Worm (Caenorhabditis elegans) whole organism, L2 larva: Measurements from ENCODE around the gene ceh-23.

Source experiments
- C34F6.9 ChIP-seq: fragments of 150-350 bp; optimal IDR thresholded peaks from 2 replicates; lab custom pipeline; 2014; ENCODE audit warnings: missing biosample characterization, missing genetic modification characterization
- F13H6.1 ChIP-seq: sonication (generic microtip); optimal IDR thresholded peaks from 2 replicates; lab custom pipeline; 2016; ENCODE audit warnings: missing genetic modification characterization, missing compliant biosample characterization
- R02D3.7 ChIP-seq: fragments of 150-350 bp; optimal IDR thresholded peaks from 2 replicates; lab custom pipeline; 2014; ENCODE audit warnings: missing biosample characterization, missing genetic modification characterization
- alr-1 ChIP-seq: fragments of 150-350 bp; optimal IDR thresholded peaks from 2 replicates; lab custom pipeline; 2014; ENCODE audit warnings: missing biosample characterization, missing genetic modification characterization
- aly-2 ChIP-seq: fragments of 150-350 bp; optimal IDR thresholded peaks from 2 replicates; lab custom pipeline; 2014; ENCODE audit warnings: missing biosample characterization, missing genetic modification characterization
- ama-1 ChIP-seq: fragments of 150-350 bp; optimal IDR thresholded peaks from 2 replicates; lab custom pipeline; 2018; ENCODE audit warnings: inconsistent platforms
- ceh-16 ChIP-seq: fragments of 150-350 bp; optimal IDR thresholded peaks from 2 replicates; lab custom pipeline; 2014; ENCODE audit warnings: missing biosample characterization, missing genetic modification characterization
- ceh-82 ChIP-seq: fragments of 150-350 bp; optimal IDR thresholded peaks from 2 replicates; lab custom pipeline; 2014; ENCODE audit warnings: missing biosample characterization, missing genetic modification characterization
- crh-2 ChIP-seq: sonication (generic microtip); optimal IDR thresholded peaks from 2 replicates; lab custom pipeline; 2017; ENCODE audit warnings: missing biosample characterization, missing genetic modification characterization
- dmd-4 ChIP-seq: sonication (generic microtip); optimal IDR thresholded peaks from 2 replicates; lab custom pipeline; 2017; ENCODE audit warnings: missing biosample characterization, missing genetic modification characterization
- elt-1 ChIP-seq: fragments of 150-350 bp; optimal IDR thresholded peaks from 2 replicates; lab custom pipeline; 2014; ENCODE audit warnings: missing biosample characterization, missing genetic modification characterization
- elt-3 ChIP-seq: sonication (generic microtip); optimal IDR thresholded peaks from 2 replicates; lab custom pipeline; 2017; ENCODE audit warnings: missing biosample characterization, missing genetic modification characterization
- gmeb-1 ChIP-seq: fragments of 150-350 bp; optimal IDR thresholded peaks from 2 replicates; lab custom pipeline; 2014; ENCODE audit warnings: missing biosample characterization, missing genetic modification characterization
- lin-13 ChIP-seq: fragments of 150-350 bp; optimal IDR thresholded peaks from 2 replicates; lab custom pipeline; 2014; ENCODE audit warnings: missing biosample characterization, missing genetic modification reagents, missing genetic modification characterization
- lin-39 ChIP-seq: fragments of 150-350 bp; optimal IDR thresholded peaks from 2 replicates; lab custom pipeline; 2014; ENCODE audit warnings: missing biosample characterization, missing genetic modification reagents, missing genetic modification characterization
- lsy-2 ChIP-seq, 2 experiments: fragments of 150-350 bp in 1 of 2; sonication (generic microtip) in 1 of 2; optimal IDR thresholded peaks; 2 replicates each; lab custom pipeline; 2014 to 2017; ENCODE audit warnings: missing biosample characterization in 2 of 2, missing genetic modification characterization in 2 of 2
- mab-5 ChIP-seq: fragments of 150-350 bp; optimal IDR thresholded peaks from 2 replicates; lab custom pipeline; 2014; ENCODE audit warnings: missing biosample characterization, missing genetic modification characterization
- nhr-11 ChIP-seq: fragments of 150-350 bp; optimal IDR thresholded peaks from 2 replicates; lab custom pipeline; 2014; ENCODE audit warnings: missing biosample characterization, missing genetic modification characterization
- nhr-129 ChIP-seq: fragments of 150-350 bp; optimal IDR thresholded peaks from 2 replicates; lab custom pipeline; 2014; ENCODE audit warnings: missing biosample characterization, missing genetic modification characterization
- nhr-21 ChIP-seq: fragments of 150-350 bp; optimal IDR thresholded peaks from 2 replicates; lab custom pipeline; 2014; ENCODE audit warnings: missing biosample characterization, missing genetic modification characterization
- nhr-23 ChIP-seq: fragments of 150-350 bp; optimal IDR thresholded peaks from 2 replicates; lab custom pipeline; 2014; ENCODE audit warnings: missing biosample characterization, missing genetic modification reagents, missing genetic modification characterization
- nhr-25 ChIP-seq: fragments of 150-350 bp; sonication (generic microtip); optimal IDR thresholded peaks from 3 replicates; lab custom pipeline; 2014; ENCODE audit warnings: missing biosample characterization, missing genetic modification characterization
- nhr-6 ChIP-seq: fragments of 150-350 bp; optimal IDR thresholded peaks from 2 replicates; lab custom pipeline; 2014; ENCODE audit warnings: missing biosample characterization, missing genetic modification characterization
- nhr-77 ChIP-seq: fragments of 150-350 bp; optimal IDR thresholded peaks from 2 replicates; lab custom pipeline; 2014; ENCODE audit warnings: missing biosample characterization, missing genetic modification characterization
- peb-1 ChIP-seq: fragments of 150-350 bp; optimal IDR thresholded peaks from 2 replicates; lab custom pipeline; 2014; ENCODE audit warnings: missing biosample characterization, missing genetic modification characterization
- sem-4 ChIP-seq: fragments of 150-350 bp; optimal IDR thresholded peaks from 2 replicates; lab custom pipeline; 2014; ENCODE audit warnings: missing biosample characterization, missing genetic modification reagents, missing genetic modification characterization
- sma-3 ChIP-seq: sonication (generic microtip); optimal IDR thresholded peaks from 2 replicates; lab custom pipeline; 2016; ENCODE audit warnings: missing genetic modification reagents, missing genetic modification characterization, missing compliant biosample characterization
- sma-9 ChIP-seq, 2 experiments: fragments of 150-350 bp in 1 of 2; sonication (generic microtip) in 1 of 2; optimal IDR thresholded peaks; 2 replicates each; lab custom pipeline; 2014 to 2016; ENCODE audit warnings: missing genetic modification characterization in 2 of 2, mild to moderate bottlenecking in 1 of 2, missing biosample characterization in 1 of 2, missing compliant biosample characterization in 1 of 2, missing genetic modification reagents in 1 of 2, moderate library complexity in 1 of 2
- unc-55 ChIP-seq: fragments of 150-350 bp; sonication (generic microtip); optimal IDR thresholded peaks from 3 replicates; lab custom pipeline; 2014; ENCODE audit warnings: missing biosample characterization, missing genetic modification reagents, missing genetic modification characterization
- unc-62 ChIP-seq: fragments of 150-350 bp; optimal IDR thresholded peaks from 2 replicates; lab custom pipeline; 2014; ENCODE audit warnings: missing biosample characterization, missing genetic modification reagents, missing genetic modification characterization
- zag-1 ChIP-seq: fragments of 150-350 bp; optimal IDR thresholded peaks from 2 replicates; lab custom pipeline; 2014; ENCODE audit warnings: missing biosample characterization, missing genetic modification characterization
- ztf-1 ChIP-seq: fragments of 200-800 bp; sonication (Bioruptor generic); conservative IDR thresholded peaks from 2 replicates; pipeline ENCODE4 v1.3.6; 2022; ENCODE audit warnings: missing genetic modification characterization, missing compliant biosample characterization
- ztf-11 ChIP-seq: sonication (generic microtip); optimal IDR thresholded peaks from 2 replicates; lab custom pipeline; 2017; ENCODE audit warnings: missing biosample characterization, missing genetic modification characterization
- ztf-4 ChIP-seq: fragments of 150-350 bp; optimal IDR thresholded peaks from 2 replicates; lab custom pipeline; 2014; ENCODE audit warnings: missing biosample characterization, missing genetic modification characterization

Gene ceh-23

ce11 chrIII:7877090-7877489 lies 37.7 kb downstream of the ceh-23 start:
- TF ChIP-seq nhr-77 (no peak), nhr-25 (tag; lab: Kevin White, UChicago) (peak; percentile 24)

- TF ChIP-seq elt-1 (tag; lab: Kevin White, UChicago): no peak
- no peak for TF ChIP-seq F13H6.1
- no peak for TF ChIP-seq nhr-23 (tag; lab: Kevin White, UChicago)
- TF ChIP-seq gmeb-1 (tag; lab: Kevin White, UChicago): no peak
- TF ChIP-seq unc-62 (GFP tag; lab: Kevin White, UChicago): no peak
- no peak for TF ChIP-seq mab-5 (tag; lab: Kevin White, UChicago)
- no peak for TF ChIP-seq nhr-11 (tag; lab: Kevin White, UChicago)
- no peak for TF ChIP-seq unc-55 (GFP tag; lab: Kevin White, UChicago)
- no peak for TF ChIP-seq elt-3
- TF ChIP-seq aly-2: no peak
- no peak for TF ChIP-seq C34F6.9 (tag; lab: Kevin White, UChicago)
- TF ChIP-seq sem-4 (tag; lab: Kevin White, UChicago): no peak
- no peak for TF ChIP-seq ceh-82 (tag; lab: Kevin White, UChicago)
Measured at ce11 chrIII:7878852-7879329, 39.5 kb downstream of the ceh-23 start, which contains the start of gene sup-18. Gene sup-18, minus strand, starts transcription at chrIII:7878902.

- TF ChIP-seq F13H6.1 (peak; percentile 46), ztf-11 (tag; lab: Kevin White, UChicago) (no peak), nhr-21 (tag; lab: Kevin White, UChicago) (no peak), sma-9 (GFP tag; optimal IDR thresholded peaks at IDR 0.05; lab: Kevin White, UChicago) (peak; percentile 22), sma-9 (tag; optimal IDR thresholded peaks at IDR 0.05; lab: Kevin White, UChicago) (no peak), nhr-25 (tag; lab: Kevin White, UChicago) (no peak), gmeb-1 (tag; lab: Kevin White, UChicago) (no peak), zag-1 (tag; lab: Kevin White, UChicago) (no peak), C34F6.9 (tag; lab: Kevin White, UChicago) (peak; percentile 49), lin-39 (tag; lab: Kevin White, UChicago) (no peak), nhr-129 (tag; lab: Kevin White, UChicago) (peak; percentile 77), lsy-2 (tag; optimal IDR thresholded peaks at IDR 0.05; lab: Kevin White, UChicago) (peak in 1 of 2 experiments; percentile 26), aly-2 (no peak), alr-1 (no peak), peb-1 (tag; lab: Kevin White, UChicago) (no peak), sma-3 (GFP tag; lab: Kevin White, UChicago) (no peak), unc-62 (GFP tag; lab: Kevin White, UChicago) (no peak)
Measured at ce11 chrIII:7880132-7880715, 40.8 kb downstream of the ceh-23 start.

- TF ChIP-seq zag-1 (tag; lab: Kevin White, UChicago) (no peak), dmd-4 (tag; lab: Kevin White, UChicago) (no peak), nhr-21 (tag; lab: Kevin White, UChicago) (no peak)
- TF ChIP-seq, all 48 proteins: peak for 0
Measured at ce11 chrIII:7882900-7883299, 43.5 kb downstream of the ceh-23 start, which contains the start of gene ZK688.9. Gene ZK688.9, minus strand, starts transcription at chrIII:7883000.

- TF ChIP-seq unc-62 (GFP tag; lab: Kevin White, UChicago) (no peak), unc-55 (GFP tag; lab: Kevin White, UChicago) (no peak), nhr-6 (tag; lab: Kevin White, UChicago) (no peak), ztf-4 (tag; lab: Kevin White, UChicago) (no peak), lin-13 (GFP tag; lab: Kevin White, UChicago) (no peak), peb-1 (tag; lab: Kevin White, UChicago) (no peak), R02D3.7 (tag; lab: Kevin White, UChicago) (no peak), elt-1 (tag; lab: Kevin White, UChicago) (no peak), ztf-1 (GFP tag; lab: Robert Waterston, UW) (no peak), crh-2 (tag; lab: Kevin White, UChicago) (no peak), nhr-23 (tag; lab: Kevin White, UChicago) (no peak), ceh-16 (no peak), aly-2 (no peak), ama-1 (lab: Kevin White, UChicago) (no peak)
Measured at ce11 chrIII:7884863-7885262, 45.5 kb downstream of the ceh-23 start, which contains the start of gene ZK688.11. Gene ZK688.11, minus strand, starts transcription at chrIII:7884963.
